Worm (Caenorhabditis elegans) whole organism, mixed stage, embryonic: ENCODE results near the gene kxd-1.

Source experiments
- M03D4.4 ChIP-seq: sonication (generic microtip); optimal IDR thresholded peaks from 2 replicates; lab custom pipeline; 2017; ENCODE audit warnings: mild to moderate bottlenecking, missing genetic modification characterization, missing compliant biosample characterization
- blmp-1 ChIP-seq: fragments of 150-350 bp; optimal IDR thresholded peaks from 2 replicates; lab custom pipeline; 2014; ENCODE audit warnings: missing biosample characterization, missing genetic modification characterization
- ceh-39 ChIP-seq: fragments of 150-350 bp; optimal IDR thresholded peaks from 2 replicates; lab custom pipeline; 2014; ENCODE audit warnings: missing biosample characterization, missing genetic modification characterization
- ceh-43 ChIP-seq: fragments of 200-800 bp; sonication (Bioruptor generic); optimal IDR thresholded peaks from 2 replicates; lab custom pipeline; 2018; ENCODE audit warnings: mild to moderate bottlenecking, missing genetic modification characterization, moderate library complexity, missing compliant biosample characterization
- ceh-83 ChIP-seq: fragments of 200-800 bp; sonication (Bioruptor generic); optimal IDR thresholded peaks from 2 replicates; lab custom pipeline; 2018; ENCODE audit warnings: mild to moderate bottlenecking, missing genetic modification characterization, missing compliant biosample characterization
- ces-1 ChIP-seq: fragments of 150-350 bp; optimal IDR thresholded peaks from 2 replicates; lab custom pipeline; 2014; ENCODE audit warnings: missing biosample characterization, missing genetic modification reagents, missing genetic modification characterization
- cnd-1 ChIP-seq: fragments of 200-800 bp; sonication (Bioruptor generic); optimal IDR thresholded peaks from 2 replicates; lab custom pipeline; 2018; ENCODE audit warnings: mild to moderate bottlenecking, missing genetic modification characterization, missing compliant biosample characterization
- drap-1 ChIP-seq: fragments of 200-800 bp; sonication (Bioruptor generic); optimal IDR thresholded peaks from 3 replicates; lab custom pipeline; 2018; ENCODE audit warnings: mild to moderate bottlenecking, missing genetic modification characterization, missing compliant biosample characterization
- elt-1 ChIP-seq: sonication (generic microtip); optimal IDR thresholded peaks from 2 replicates; lab custom pipeline; 2017; ENCODE audit warnings: missing genetic modification characterization, mild to moderate bottlenecking, missing compliant biosample characterization, antibody characterized with exemption, moderate library complexity, borderline replicate concordance; ENCODE audit not compliant: insufficient read depth
- flh-1 ChIP-seq: fragments of 200-800 bp; sonication (Bioruptor generic); optimal IDR thresholded peaks from 2 replicates; lab custom pipeline; 2018; ENCODE audit warnings: mild to moderate bottlenecking, missing genetic modification characterization, moderate library complexity, missing compliant biosample characterization
- ham-2 ChIP-seq: fragments of 200-800 bp; sonication (Bioruptor generic); optimal IDR thresholded peaks from 2 replicates; lab custom pipeline; 2018; ENCODE audit warnings: mild to moderate bottlenecking, missing genetic modification characterization, missing compliant biosample characterization
- lin-13 ChIP-seq: fragments of 150-350 bp; optimal IDR thresholded peaks from 2 replicates; lab custom pipeline; 2014; ENCODE audit warnings: missing biosample characterization, missing genetic modification characterization
- lin-32 ChIP-seq: fragments of 200-800 bp; sonication (Bioruptor generic); optimal IDR thresholded peaks from 2 replicates; lab custom pipeline; 2018; ENCODE audit warnings: mild to moderate bottlenecking, missing genetic modification characterization, missing compliant biosample characterization
- mab-5 ChIP-seq: fragments of 150-350 bp; optimal IDR thresholded peaks from 2 replicates; lab custom pipeline; 2014; ENCODE audit warnings: missing biosample characterization, missing genetic modification characterization
- mep-1 ChIP-seq: fragments of 150-350 bp; optimal IDR thresholded peaks from 2 replicates; lab custom pipeline; 2017; ENCODE audit warnings: missing biosample characterization, missing genetic modification reagents, missing genetic modification characterization, inconsistent platforms
- nhr-12 ChIP-seq: fragments of 150-350 bp; optimal IDR thresholded peaks from 2 replicates; lab custom pipeline; 2014; ENCODE audit warnings: missing biosample characterization, missing genetic modification characterization
- nhr-2 ChIP-seq: fragments of 150-350 bp; optimal IDR thresholded peaks from 2 replicates; lab custom pipeline; 2014; ENCODE audit warnings: missing biosample characterization, missing genetic modification characterization
- nhr-237 ChIP-seq: fragments of 150-350 bp; optimal IDR thresholded peaks from 2 replicates; lab custom pipeline; 2014; ENCODE audit warnings: missing biosample characterization, missing genetic modification characterization
- nhr-28 ChIP-seq: fragments of 150-350 bp; optimal IDR thresholded peaks from 2 replicates; lab custom pipeline; 2014; ENCODE audit warnings: missing biosample characterization, missing genetic modification characterization
- nhr-76 ChIP-seq: sonication (generic microtip); optimal IDR thresholded peaks from 2 replicates; lab custom pipeline; 2017; ENCODE audit warnings: missing biosample characterization, missing genetic modification characterization
- pha-4 ChIP-seq: fragments of 150-350 bp; optimal IDR thresholded peaks from 2 replicates; lab custom pipeline; 2018; ENCODE audit warnings: missing biosample characterization, missing genetic modification reagents, missing genetic modification characterization
- sem-2 ChIP-seq: fragments of 200-800 bp; sonication (Bioruptor generic); optimal IDR thresholded peaks from 2 replicates; lab custom pipeline; 2018; ENCODE audit warnings: mild to moderate bottlenecking, missing genetic modification characterization, missing compliant biosample characterization
- snpc-4 ChIP-seq: fragments of 150-350 bp; optimal IDR thresholded peaks from 2 replicates; lab custom pipeline; 2014; ENCODE audit warnings: missing biosample characterization, missing genetic modification characterization
- sptf-1 ChIP-seq: sonication (generic microtip); optimal IDR thresholded peaks from 2 replicates; lab custom pipeline; 2017; ENCODE audit warnings: mild to moderate bottlenecking, missing genetic modification characterization, moderate library complexity, missing compliant biosample characterization
- tbx-8 ChIP-seq: fragments of 200-800 bp; sonication (Bioruptor generic); optimal IDR thresholded peaks from 2 replicates; lab custom pipeline; 2018; ENCODE audit warnings: mild to moderate bottlenecking, missing genetic modification characterization, moderate library complexity, missing compliant biosample characterization
- unc-120 ChIP-seq: sonication (generic microtip); optimal IDR thresholded peaks from 2 replicates; lab custom pipeline; 2017; ENCODE audit warnings: missing genetic modification characterization, missing compliant biosample characterization; ENCODE audit not compliant: poor library complexity, severe bottlenecking
- unc-39 ChIP-seq: fragments of 150-350 bp; optimal IDR thresholded peaks from 2 replicates; lab custom pipeline; 2014; ENCODE audit warnings: missing biosample characterization, missing genetic modification characterization
- unc-62 ChIP-seq: fragments of 150-350 bp; optimal IDR thresholded peaks from 2 replicates; lab custom pipeline; 2014; ENCODE audit warnings: missing biosample characterization, missing genetic modification reagents, missing genetic modification characterization
- zip-8 ChIP-seq: fragments of 150-350 bp; optimal IDR thresholded peaks from 2 replicates; lab custom pipeline; 2014; ENCODE audit warnings: missing biosample characterization, missing genetic modification characterization
- ztf-11 ChIP-seq: fragments of 150-350 bp; optimal IDR thresholded peaks from 2 replicates; lab custom pipeline; 2014; ENCODE audit warnings: missing biosample characterization, missing genetic modification characterization

Gene kxd-1

DNA sequence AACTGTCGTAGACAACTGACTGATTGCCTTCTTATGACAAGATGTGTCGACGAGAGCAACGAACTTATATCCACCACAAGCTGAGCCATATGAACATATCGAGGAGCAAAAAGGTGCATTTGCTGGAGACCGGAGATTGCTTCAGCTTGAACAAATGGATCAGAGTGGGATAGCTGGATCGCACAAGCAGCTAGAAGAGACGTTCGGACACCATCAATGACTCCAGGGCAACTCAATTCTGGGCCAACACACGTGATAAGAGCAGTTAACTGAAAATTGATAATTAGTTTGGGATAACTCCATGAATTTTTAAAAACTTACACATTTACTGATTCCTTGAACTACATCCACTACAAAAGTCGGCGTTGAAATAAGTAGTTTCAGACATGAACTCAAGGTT lies 12.3 kb upstream of the kxd-1 start:
- TF ChIP-seq elt-1 (tag; lab: Kevin White, UChicago), result no peak
- no peak for TF ChIP-seq nhr-237 (tag; lab: Kevin White, UChicago)
- TF ChIP-seq tbx-8 (GFP tag; lab: Kevin White, UChicago), result no peak
- no peak for TF ChIP-seq M03D4.4 (tag; lab: Kevin White, UChicago)
- no peak for TF ChIP-seq ceh-43 (GFP tag; lab: Kevin White, UChicago)
- TF ChIP-seq ceh-83 (GFP tag; lab: Kevin White, UChicago), result no peak
- TF ChIP-seq nhr-76 (tag; lab: Kevin White, UChicago), result no peak
- TF ChIP-seq cnd-1, result no peak
- TF ChIP-seq nhr-2, result no peak
- TF ChIP-seq ham-2 (GFP tag; lab: Kevin White, UChicago), result no peak
- TF ChIP-seq unc-120 (tag; lab: Kevin White, UChicago), result no peak
- no peak for TF ChIP-seq unc-39

DNA sequence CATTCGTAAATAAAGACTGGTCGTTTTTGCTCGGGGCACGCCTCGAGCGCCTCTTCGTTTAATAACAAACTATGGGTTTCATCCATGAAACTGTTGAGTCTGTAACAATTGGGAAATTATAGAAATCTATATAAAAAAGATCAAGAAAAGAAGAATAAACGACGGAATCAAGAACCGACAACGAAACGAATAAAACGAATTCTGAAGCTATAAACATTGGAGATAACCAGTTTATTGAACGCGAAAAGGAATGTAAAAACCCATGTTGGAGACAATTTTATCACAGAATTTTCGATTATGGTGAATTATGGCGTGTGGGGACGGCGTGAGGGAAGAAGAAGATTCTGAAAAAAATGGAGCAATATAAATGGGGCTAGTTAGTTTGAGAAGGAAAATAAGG lies 6.5 kb upstream of the kxd-1 start, which contains the start of gene soap-1:
Gene soap-1, minus strand, starts transcription at position 101 of the 400 bp plus-strand sequence.
- TF ChIP-seq unc-120 (tag; lab: Kevin White, UChicago), result no peak
- TF ChIP-seq lin-32 (GFP tag; lab: Kevin White, UChicago), result no peak
- TF ChIP-seq sem-2 (GFP tag; lab: Kevin White, UChicago), result no peak
- no peak for TF ChIP-seq nhr-2
- TF ChIP-seq M03D4.4 (tag; lab: Kevin White, UChicago), result no peak
- no peak for TF ChIP-seq unc-39
- TF ChIP-seq nhr-12 (tag; lab: Kevin White, UChicago), result no peak

DNA sequence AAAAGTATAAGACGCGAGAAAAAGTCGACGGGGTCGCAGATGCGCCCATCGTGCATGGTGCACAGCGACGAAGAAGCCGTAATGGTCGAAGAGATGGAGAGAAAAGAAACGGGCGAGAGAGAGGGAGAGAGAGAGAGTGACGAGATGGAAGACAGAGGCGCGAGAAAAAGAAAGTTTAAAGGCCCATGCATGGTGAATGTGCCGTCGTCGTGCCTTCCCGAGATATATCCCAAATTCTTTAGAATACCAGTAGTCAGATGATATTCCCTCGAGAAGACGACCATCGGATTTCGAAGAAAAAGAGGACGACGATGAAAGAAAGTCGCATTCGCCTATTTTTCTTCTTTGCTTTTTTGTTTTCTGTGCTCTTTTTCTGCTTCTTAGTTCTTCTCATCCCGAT lies 5.3 kb upstream of the kxd-1 start:
- TF ChIP-seq ztf-11 (tag; lab: Kevin White, UChicago), result no peak
- no peak for TF ChIP-seq unc-39
- no peak for TF ChIP-seq snpc-4 (tag; lab: Kevin White, UChicago)
- TF ChIP-seq unc-62 (GFP tag; lab: Kevin White, UChicago), result no peak
- no peak for TF ChIP-seq sptf-1
- TF ChIP-seq ceh-83 (GFP tag; lab: Kevin White, UChicago), result no peak
- TF ChIP-seq ces-1, result no peak
- no peak for TF ChIP-seq nhr-28 (tag; lab: Kevin White, UChicago)
- TF ChIP-seq pha-4 (tag; lab: Kevin White, UChicago), result no peak
- no peak for TF ChIP-seq cnd-1
- no peak for TF ChIP-seq mab-5
- TF ChIP-seq ham-2 (GFP tag; lab: Kevin White, UChicago), result no peak

DNA sequence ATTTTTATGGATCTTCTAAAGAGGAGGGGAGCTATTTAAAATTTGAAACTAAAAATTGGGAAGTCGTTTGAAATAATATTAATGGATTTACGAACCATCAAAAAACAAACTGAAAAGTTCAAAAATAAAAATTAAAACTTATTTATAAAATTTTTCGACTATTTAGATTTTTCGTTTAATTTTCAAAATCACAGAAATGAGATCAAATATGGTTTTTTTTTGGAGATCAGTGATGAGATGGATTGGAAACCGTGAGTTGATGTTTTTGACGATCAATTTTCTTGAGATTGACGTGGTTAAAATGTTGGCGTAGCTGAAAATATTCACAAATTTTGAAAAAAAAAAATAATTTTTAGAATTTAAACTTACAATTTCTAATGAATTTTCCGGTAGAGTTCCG lies 2.3 kb upstream of the kxd-1 start, which contains the start of gene C13F10.5:
Gene C13F10.5, minus strand, starts transcription at position 101 of the 400 bp plus-strand sequence.
- TF ChIP-seq ceh-39 (no peak), unc-120 (tag; lab: Kevin White, UChicago) (no peak), M03D4.4 (tag; lab: Kevin White, UChicago) (no peak), zip-8 (tag; lab: Kevin White, UChicago) (no peak), lin-13 (tag; lab: Kevin White, UChicago) (no peak), mep-1 (no peak), sptf-1 (no peak), cnd-1 (no peak), blmp-1 (tag; lab: Kevin White, UChicago) (no peak), mab-5 (no peak), tbx-8 (GFP tag; lab: Kevin White, UChicago) (no peak), ceh-83 (GFP tag; lab: Kevin White, UChicago) (no peak), ceh-43 (GFP tag; lab: Kevin White, UChicago) (no peak), drap-1 (GFP tag; lab: Kevin White, UChicago) (no peak), ham-2 (GFP tag; lab: Kevin White, UChicago) (no peak), flh-1 (GFP tag; lab: Kevin White, UChicago) (no peak), sem-2 (GFP tag; lab: Kevin White, UChicago) (no peak), nhr-12 (tag; lab: Kevin White, UChicago) (no peak), pha-4 (tag; lab: Kevin White, UChicago) (no peak)

DNA sequence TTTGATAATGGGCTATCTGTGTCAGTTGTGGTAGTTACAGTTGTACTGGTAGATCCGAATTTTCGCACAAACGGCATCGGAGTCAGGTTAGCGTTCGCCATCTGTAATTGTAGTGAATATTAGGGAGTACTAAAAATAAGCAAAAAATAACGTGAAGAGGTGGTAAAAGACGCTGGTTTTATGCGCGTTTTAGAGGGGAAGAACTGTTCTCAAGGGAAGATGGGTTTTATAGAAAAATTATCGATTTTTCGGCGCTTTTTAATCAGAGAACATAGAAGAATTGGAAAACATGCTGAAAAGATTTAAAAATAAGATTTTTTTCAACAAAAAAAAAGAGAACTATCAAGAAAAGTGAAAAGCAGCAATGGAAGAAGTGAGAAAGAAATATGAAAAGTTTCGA lies 1.9 kb downstream of the kxd-1 start, which contains the start of gene C13F10.7:
Gene C13F10.7, minus strand, starts transcription at position 101 of the 400 bp plus-strand sequence.
- no peak for TF ChIP-seq ces-1
- no peak for TF ChIP-seq M03D4.4 (tag; lab: Kevin White, UChicago)
- TF ChIP-seq drap-1 (GFP tag; lab: Kevin White, UChicago), result no peak
- no peak for TF ChIP-seq unc-39
- TF ChIP-seq nhr-28 (tag; lab: Kevin White, UChicago), result no peak
- no peak for TF ChIP-seq ceh-39
